Fruit fly (Drosophila melanogaster): ENCODE data around the gene CG10979.

CG10979 gene

DNA sequence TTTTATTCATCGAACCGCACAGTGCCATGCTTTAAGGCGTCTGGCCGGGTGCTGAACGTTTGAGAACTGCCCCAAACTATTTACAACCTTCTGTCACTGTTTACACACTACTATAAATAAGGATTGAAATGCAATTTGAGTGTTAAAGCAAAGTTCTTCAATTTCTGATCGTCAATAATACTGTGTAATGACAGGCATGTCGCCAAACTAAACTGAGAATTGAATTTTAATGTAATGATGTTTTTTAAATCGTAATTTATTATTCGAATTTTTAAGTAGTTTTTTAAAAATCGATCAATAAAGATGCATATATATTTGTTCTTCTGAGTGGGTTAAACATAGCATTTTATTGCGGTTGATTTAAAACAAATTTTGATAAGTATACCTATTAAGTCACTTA lies 13.5 kb upstream of the CG10979 start, which contains the start of gene CG2082:
TSS of gene CG2082 (minus strand) at position 101 of the 400 bp plus-strand sequence.
- no peak for TF ChIP-seq Myc (optimal IDR thresholded peaks at IDR 0.05)
- no peak for TF ChIP-seq usp (GFP tag; optimal IDR thresholded peaks at IDR 0.05)
- no peak for TF ChIP-seq pan (optimal IDR thresholded peaks at IDR 0.05)
- TF ChIP-seq br (GFP tag; optimal IDR thresholded peaks at IDR 0.05): no peak
- no peak for TF ChIP-seq woc (GFP tag; optimal IDR thresholded peaks at IDR 0.05)
- TF ChIP-seq foxo (GFP tag; optimal IDR thresholded peaks at IDR 0.05): no peak
- no peak for TF ChIP-seq Sp1 (GFP tag; optimal IDR thresholded peaks at IDR 0.05)
- no peak for TF ChIP-seq Abd-B (GFP tag; optimal IDR thresholded peaks at IDR 0.05)
- no peak for TF ChIP-seq GATAd (GFP tag; optimal IDR thresholded peaks at IDR 0.05)
- TF ChIP-seq sage (GFP tag; optimal IDR thresholded peaks at IDR 0.05): no peak
- no peak for TF ChIP-seq CG32264 (GFP tag; optimal IDR thresholded peaks at IDR 0.05)

DNA sequence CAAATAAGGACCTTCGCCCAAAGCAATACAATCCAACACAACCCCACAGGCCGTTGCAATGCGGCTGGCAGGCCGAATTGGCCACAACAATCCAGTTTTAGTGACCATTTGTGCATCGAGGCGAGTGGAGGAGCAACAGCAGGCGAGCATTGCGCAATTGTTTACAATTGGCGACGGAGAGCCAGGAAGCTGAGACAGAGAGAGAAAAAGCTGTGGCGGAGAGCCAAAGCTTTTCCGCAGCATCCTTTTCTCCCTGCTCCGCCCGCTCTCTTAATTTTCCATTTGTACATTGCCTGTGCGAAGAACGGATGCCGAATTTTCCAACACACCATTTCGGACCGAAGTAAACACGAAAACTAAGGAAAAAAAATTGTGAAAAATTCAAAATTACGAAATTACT lies 13.0 kb upstream of the CG10979 start, which contains the start of gene kat-60L1:
TSS of gene kat-60L1 (plus strand) at position 301 of the 400 bp plus-strand sequence.
- TF ChIP-seq fru (GFP tag; optimal IDR thresholded peaks at IDR 0.05): no peak
- no peak for TF ChIP-seq br (GFP tag; optimal IDR thresholded peaks at IDR 0.05)
- TF ChIP-seq Rel (GFP tag; optimal IDR thresholded peaks at IDR 0.05): no peak
- no peak for TF ChIP-seq Rel (tag; optimal IDR thresholded peaks at IDR 0.05)

DNA sequence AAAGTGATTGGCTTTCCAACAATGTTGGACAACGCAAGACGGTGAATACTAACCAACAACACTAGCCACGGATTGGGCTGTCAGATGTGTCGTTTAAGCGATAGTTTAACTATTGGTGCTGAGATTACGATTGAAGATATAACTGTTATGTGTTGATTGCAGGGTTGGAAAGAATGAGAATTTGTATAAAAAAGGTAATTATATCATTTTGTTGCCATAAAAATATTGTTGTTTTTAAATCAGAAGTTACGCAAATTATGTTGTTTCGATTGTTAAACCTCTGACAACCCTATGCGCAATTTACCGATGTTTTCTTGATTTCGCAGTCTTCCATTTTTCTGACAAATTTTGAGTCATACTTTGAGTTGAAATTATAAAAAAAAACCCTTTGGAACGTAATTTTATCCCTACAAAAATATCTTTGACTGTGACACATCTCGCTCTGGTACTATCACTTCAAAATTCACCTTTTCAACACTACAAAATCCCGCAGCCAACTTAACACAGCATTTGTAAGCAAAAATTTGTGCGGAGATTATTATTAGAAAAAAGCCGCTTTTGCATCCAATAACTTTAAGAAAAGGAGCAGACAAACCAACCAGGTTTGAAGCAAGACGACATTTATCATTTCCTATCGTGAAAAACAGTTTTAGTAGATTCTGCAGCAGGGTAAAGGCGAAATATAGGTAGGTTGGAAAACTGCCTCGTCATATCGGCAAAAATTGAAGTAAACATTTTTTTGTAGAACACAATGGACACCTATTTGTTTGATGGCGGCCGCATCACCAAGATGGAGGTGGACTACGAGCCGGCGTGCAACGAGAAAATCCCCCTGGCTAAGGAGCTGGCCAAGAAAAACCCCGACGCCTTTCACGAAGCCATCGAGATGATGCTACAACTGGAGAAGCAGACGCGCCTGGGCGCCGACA lies 5.2 kb upstream of the CG10979 start, which contains the start of the genes Hat1 and Rpn5:
TSS of gene Hat1 (minus strand) at position 360 of the 929 bp plus-strand sequence.
TSS of gene Rpn5 (plus strand) at position 469 of the 929 bp plus-strand sequence.
- peak; percentile 93 for TF ChIP-seq sv (GFP tag; optimal IDR thresholded peaks at IDR 0.05)
- no peak for TF ChIP-seq usp (GFP tag; optimal IDR thresholded peaks at IDR 0.05)
- peak; percentile 45 for TF ChIP-seq Mio (GFP tag; optimal IDR thresholded peaks at IDR 0.05)
- no peak for TF ChIP-seq lola (GFP tag; optimal IDR thresholded peaks at IDR 0.05)
- TF ChIP-seq tai (GFP tag; optimal IDR thresholded peaks at IDR 0.05): no peak
- peak; percentile 91 for TF ChIP-seq GATAd (GFP tag; optimal IDR thresholded peaks at IDR 0.05)
- peak; percentile 57 for TF ChIP-seq CG9705 (GFP tag; optimal IDR thresholded peaks at IDR 0.05)
- peak; percentile 98 for TF ChIP-seq woc (GFP tag; optimal IDR thresholded peaks at IDR 0.05)
- peak; percentile 86 for TF ChIP-seq psq (GFP tag; optimal IDR thresholded peaks at IDR 0.05)
- no peak for TF ChIP-seq N (GFP tag; optimal IDR thresholded peaks at IDR 0.05)
- no peak for TF ChIP-seq dl (GFP tag; optimal IDR thresholded peaks at IDR 0.05; ENCODE audit: insufficient read depth in 1 of 2, partially characterized antibody in 2 of 2)
- TF ChIP-seq Hnf4 (GFP tag; optimal IDR thresholded peaks at IDR 0.05): peak; percentile 91
- peak; percentile 86 for TF ChIP-seq OdsH (GFP tag; optimal IDR thresholded peaks at IDR 0.05)
- peak; percentile 92 for TF ChIP-seq h (GFP tag; optimal IDR thresholded peaks at IDR 0.05)
- no peak for TF ChIP-seq Vsx2 (GFP tag; optimal IDR thresholded peaks at IDR 0.05; ENCODE audit: partially characterized antibody)
- TF ChIP-seq HLH106 (tag; optimal IDR thresholded peaks at IDR 0.05): peak; percentile 83
- TF ChIP-seq Rel (GFP tag; optimal IDR thresholded peaks at IDR 0.05): no peak
- TF ChIP-seq Rel (tag; optimal IDR thresholded peaks at IDR 0.05): peak; percentile 28
- TF ChIP-seq Jra (GFP tag; optimal IDR thresholded peaks at IDR 0.05): peak; percentile 96
- TF ChIP-seq Dif (GFP tag; optimal IDR thresholded peaks at IDR 0.05; ENCODE audit: partially characterized antibody): no peak
- no peak for TF ChIP-seq Abd-B (GFP tag; optimal IDR thresholded peaks at IDR 0.05)
- peak; percentile 92 for TF ChIP-seq rgr (GFP tag; optimal IDR thresholded peaks at IDR 0.05)
- peak; percentile 42 for TF ChIP-seq sage (GFP tag; optimal IDR thresholded peaks at IDR 0.05)
- TF ChIP-seq Dfd (GFP tag; optimal IDR thresholded peaks at IDR 0.05): no peak
- peak; percentile 93 for TF ChIP-seq fru (GFP tag; optimal IDR thresholded peaks at IDR 0.05)
- no peak for TF ChIP-seq jim (GFP tag; optimal IDR thresholded peaks at IDR 0.05)
- TF ChIP-seq br (GFP tag; optimal IDR thresholded peaks at IDR 0.05): peak; percentile 90
- peak; percentile 84 for TF ChIP-seq dmrt93B (GFP tag; optimal IDR thresholded peaks at IDR 0.05)
- TF ChIP-seq dsf (GFP tag; optimal IDR thresholded peaks at IDR 0.05; ENCODE audit: borderline replicate concordance): peak; percentile 85
- TF ChIP-seq ey (GFP tag; optimal IDR thresholded peaks at IDR 0.05): peak; percentile 89
- TF ChIP-seq Hr78 (GFP tag; optimal IDR thresholded peaks at IDR 0.05): no peak
- TF ChIP-seq CrebA (GFP tag; optimal IDR thresholded peaks at IDR 0.05; ENCODE audit: borderline replicate concordance): no peak
- no peak for TF ChIP-seq pan (optimal IDR thresholded peaks at IDR 0.05)
- no peak for TF ChIP-seq brk (GFP tag; optimal IDR thresholded peaks at IDR 0.05)
- TF ChIP-seq Sp1 (GFP tag; optimal IDR thresholded peaks at IDR 0.05): peak; percentile 79
- peak; percentile 41 to 92 for TF ChIP-seq foxo (GFP tag; optimal IDR thresholded peaks at IDR 0.05)
- peak; percentile 84 for TF ChIP-seq Myc (optimal IDR thresholded peaks at IDR 0.05)
- peak; percentile 62 for TF ChIP-seq CG32264 (GFP tag; optimal IDR thresholded peaks at IDR 0.05)
- TF ChIP-seq Hr83 (GFP tag; optimal IDR thresholded peaks at IDR 0.05; ENCODE audit: poor library complexity, severe bottlenecking): peak; percentile 96

All from whole organism, wandering third instar larva.